Fruit fly (Drosophila melanogaster): ENCODE data around the gene tal-AA.

The tal-AA gene

DNA sequence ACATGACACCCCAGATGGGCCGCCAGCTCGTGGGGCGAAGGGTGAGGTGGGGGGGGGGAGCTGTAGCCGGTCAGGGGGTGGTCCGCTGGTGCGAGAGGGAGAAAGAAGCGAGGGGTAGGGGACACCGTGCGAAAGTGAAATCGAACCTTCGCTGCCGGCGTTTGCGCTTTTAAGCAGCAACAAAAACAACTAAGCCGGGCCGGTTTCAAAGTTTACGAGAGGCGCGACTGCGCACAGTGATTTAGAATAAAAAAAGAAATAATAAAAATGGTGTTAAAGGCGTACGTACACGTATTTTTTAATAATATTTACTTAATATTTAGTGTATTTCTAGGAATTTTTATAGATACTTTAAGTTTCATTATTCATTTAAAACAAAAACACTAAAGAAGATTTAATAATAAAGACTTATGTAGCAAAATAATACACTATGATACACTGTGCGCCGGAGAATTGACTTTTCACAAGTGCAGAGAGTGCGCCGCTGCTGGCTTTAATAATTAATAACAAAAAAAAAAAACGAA is 18.7 kb downstream of the tal-AA start (continued):
- TF ChIP-seq phol (tag; optimal IDR thresholded peaks at IDR 0.05) (peak; percentile 50), CG18262 (tag; optimal IDR thresholded peaks at IDR 0.05) (peak; percentile 66), bsh (GFP tag; optimal IDR thresholded peaks at IDR 0.05) (peak; percentile 43 to 70), fd64A (GFP tag; optimal IDR thresholded peaks at IDR 0.05) (no peak), lab (GFP tag; optimal IDR thresholded peaks at IDR 0.05) (peak; percentile 7), Atf3 (GFP tag; optimal IDR thresholded peaks at IDR 0.05) (no peak), zfh1 (GFP tag; IDR thresholded peaks at IDR 0.05) (peak; percentile 71; the same call in 2 of the 3 replicates), CG17829 (tag; optimal IDR thresholded peaks at IDR 0.05) (peak; percentile 50), CG7556 (GFP tag; optimal IDR thresholded peaks at IDR 0.05) (peak; percentile 34), CG14441 (GFP tag; IDR thresholded peaks at IDR 0.05) (no peak; the same call in 1 of the 2 replicates), CG10321 (GFP tag; IDR thresholded peaks at IDR 0.05) (no peak), Ets65A (GFP tag) (peak; percentile 17), psq (GFP tag; optimal IDR thresholded peaks at IDR 0.05) (no peak), pb (GFP tag; optimal IDR thresholded peaks at IDR 0.05) (no peak), Ptx1 (GFP tag; IDR thresholded peaks at IDR 0.05) (peak; percentile 46), Ada2b (GFP tag; IDR thresholded peaks at IDR 0.05) (no peak), Drgx (GFP tag; IDR thresholded peaks at IDR 0.05) (no peak; the same call in none of the 2 replicates), CG4707 (GFP tag; optimal IDR thresholded peaks at IDR 0.05) (peak; percentile 36), fd3F (GFP tag; optimal IDR thresholded peaks at IDR 0.05) (peak; percentile 9), CG1602 (GFP tag; optimal IDR thresholded peaks at IDR 0.05) (no peak), sens (GFP tag) (peak; percentile 53), mld (GFP tag; IDR thresholded peaks at IDR 0.05; ENCODE audit: partially characterized antibody) (no peak), CG32772 (GFP tag; IDR thresholded peaks at IDR 0.05) (0 out of 2 replicates have a peak, but pooled peaks have one; percentile 54), CG10654 (GFP tag; optimal IDR thresholded peaks at IDR 0.05) (no peak), CG17612 (GFP tag; IDR thresholded peaks at IDR 0.05) (no peak), knrl (GFP tag; IDR thresholded peaks at IDR 0.05; ENCODE audit: partially characterized antibody) (0 out of 3 replicates have a peak, but pooled peaks have one; percentile 34), CG16815 (GFP tag; optimal IDR thresholded peaks at IDR 0.05) (no peak), CG3407 (GFP tag; optimal IDR thresholded peaks at IDR 0.05) (peak; percentile 27), CG33213 (GFP tag; optimal IDR thresholded peaks at IDR 0.05) (no peak), CG16813 (GFP tag; IDR thresholded peaks at IDR 0.05; ENCODE audit: partially characterized antibody) (no peak), CG8924 (tag; optimal IDR thresholded peaks at IDR 0.05) (peak; percentile 37), NC2α (GFP tag; optimal IDR thresholded peaks at IDR 0.05) (no peak), Side (GFP tag; optimal IDR thresholded peaks at IDR 0.05) (no peak), Abd-B (GFP tag; optimal IDR thresholded peaks at IDR 0.05) (peak; percentile 53), CG1233 (GFP tag; optimal IDR thresholded peaks at IDR 0.05) (no peak), Nf-YC (tag; optimal IDR thresholded peaks at IDR 0.05) (peak; percentile 2), CG14014 (GFP tag; IDR thresholded peaks at IDR 0.05) (peak; percentile 58; the same call in 1 of the 2 replicates), hkb (optimal IDR thresholded peaks at IDR 0.05) (no peak), hkb (GFP tag; IDR thresholded peaks at IDR 0.05) (peak; percentile 69; the same call in 1 of the 2 replicates), dysf (GFP tag; IDR thresholded peaks at IDR 0.05) (0 out of 3 replicates have a peak, but pooled peaks have one; percentile 51), jumu (GFP tag; optimal IDR thresholded peaks at IDR 0.05) (no peak), CG12236 (GFP tag; optimal IDR thresholded peaks at IDR 0.05) (no peak), ato (GFP tag; IDR thresholded peaks at IDR 0.05; ENCODE audit: partially characterized antibody) (no peak), zen2 (GFP tag; IDR thresholded peaks at IDR 0.05; ENCODE audit: partially characterized antibody) (no peak), Mad (GFP tag; optimal IDR thresholded peaks at IDR 0.05) (no peak), az2 (GFP tag; optimal IDR thresholded peaks at IDR 0.05) (peak; percentile 38), sens-2 (GFP tag; IDR thresholded peaks at IDR 0.05) (peak; percentile 70), ham (GFP tag; IDR thresholded peaks at IDR 0.05) (no peak), ap (GFP tag; IDR thresholded peaks at IDR 0.05) (0 out of 2 replicates have a peak, but pooled peaks have one; percentile 28), sc (optimal IDR thresholded peaks at IDR 0.05) (no peak), sc (GFP tag; optimal IDR thresholded peaks at IDR 0.05) (peak; percentile 36)
